Fruit fly (Drosophila melanogaster) whole organism, embryonic: ENCODE data around the gene Nasp.

Source experiments
- Antp ChIP-seq: fragments of 200-800 bp; sonication (Bioruptor generic); optimal IDR thresholded peaks from 3 replicates; lab custom pipeline; 2016; ENCODE audit warnings: missing biosample characterization, missing genetic modification characterization
- Atf6 ChIP-seq: fragments of 200-800 bp; sonication (Bioruptor generic); IDR thresholded peaks from 2 replicates; pipeline ENCODE4 v1.3.6; 2022; ENCODE audit warnings: missing biosample characterization, missing genetic modification characterization
- B-H1 ChIP-seq: fragments of 200-800 bp; sonication (Bioruptor generic); IDR thresholded peaks from 3 replicates; pipeline ENCODE4 v1.3.6; 2022; ENCODE audit warnings: missing biosample characterization, missing genetic modification characterization
- CG10431 ChIP-seq: fragments of 200-800 bp; sonication (Bioruptor generic); optimal IDR thresholded peaks from 3 replicates; lab custom pipeline; 2018; ENCODE audit warnings: missing biosample characterization, mild to moderate bottlenecking, missing genetic modification characterization
- CG10979 ChIP-seq: fragments of 200-800 bp; sonication (Bioruptor generic); optimal IDR thresholded peaks from 2 replicates; lab custom pipeline; 2018; ENCODE audit warnings: missing biosample characterization, mild to moderate bottlenecking, missing genetic modification characterization, moderate library complexity
- CG11456 ChIP-seq: fragments of 200-800 bp; sonication (Bioruptor generic); IDR thresholded peaks from 3 replicates; pipeline ENCODE4 v1.3.6; 2022; ENCODE audit warnings: missing biosample characterization, missing genetic modification characterization
- CG11695 ChIP-seq: fragments of 200-800 bp; sonication (Bioruptor generic); IDR thresholded peaks from 3 replicates; pipeline ENCODE4 v1.3.6; 2022; ENCODE audit warnings: missing biosample characterization, missing genetic modification characterization
- CG11723 ChIP-seq: fragments of 200-800 bp; sonication (Bioruptor generic); optimal IDR thresholded peaks from 2 replicates; lab custom pipeline; 2017; ENCODE audit warnings: missing biosample characterization, mild to moderate bottlenecking, missing genetic modification characterization
- CG12219 ChIP-seq: fragments of 200-800 bp; sonication (Bioruptor generic); optimal IDR thresholded peaks from 3 replicates; lab custom pipeline; 2018; ENCODE audit warnings: missing biosample characterization, mild to moderate bottlenecking, missing genetic modification characterization
- CG13123 ChIP-seq: fragments of 200-800 bp; sonication (Bioruptor generic); optimal IDR thresholded peaks from 2 replicates; lab custom pipeline; 2016; ENCODE audit warnings: missing biosample characterization, missing genetic modification characterization
- CG13424 ChIP-seq: fragments of 200-800 bp; sonication (Bioruptor generic); optimal IDR thresholded peaks from 2 replicates; lab custom pipeline; 2019; ENCODE audit warnings: missing biosample characterization, mild to moderate bottlenecking, missing genetic modification characterization, moderate library complexity
- CG14050 ChIP-seq: fragments of 200-800 bp; sonication (Bioruptor generic); IDR thresholded peaks from 3 replicates; pipeline ENCODE4 v1.3.6; 2022; ENCODE audit warnings: missing biosample characterization, missing genetic modification characterization
- CG14441 ChIP-seq: fragments of 200-800 bp; sonication (Bioruptor generic); IDR thresholded peaks from 2 replicates; pipeline ENCODE4 v1.3.6; 2022; ENCODE audit warnings: missing biosample characterization, missing genetic modification characterization
- CG15514 ChIP-seq: fragments of 200-800 bp; sonication (Bioruptor generic); optimal IDR thresholded peaks from 3 replicates; lab custom pipeline; 2017; ENCODE audit warnings: missing biosample characterization, missing genetic modification characterization, mild to moderate bottlenecking, moderate library complexity, missing genetic modification reagents
- CG16815 ChIP-seq: fragments of 200-800 bp; sonication (Bioruptor generic); optimal IDR thresholded peaks from 3 replicates; lab custom pipeline; 2017; ENCODE audit warnings: missing biosample characterization, mild to moderate bottlenecking, missing genetic modification characterization
- CG17829 ChIP-seq: fragments of 200-800 bp; optimal IDR thresholded peaks from 2 replicates; lab custom pipeline; 2019; ENCODE audit warnings: missing biosample characterization, mild to moderate bottlenecking, missing genetic modification characterization, moderate library complexity
- CG18619 ChIP-seq: fragments of 200-800 bp; sonication (Bioruptor generic); optimal IDR thresholded peaks from 3 replicates; lab custom pipeline; 2017; ENCODE audit warnings: missing biosample characterization, mild to moderate bottlenecking, missing genetic modification characterization
- CG2116 ChIP-seq: fragments of 200-800 bp; sonication (Bioruptor generic); optimal IDR thresholded peaks from 3 replicates; lab custom pipeline; 2018; ENCODE audit warnings: missing biosample characterization, mild to moderate bottlenecking, missing genetic modification characterization
- CG2678 ChIP-seq: fragments of 200-800 bp; sonication (Bioruptor generic); optimal IDR thresholded peaks from 3 replicates; lab custom pipeline; 2019; ENCODE audit warnings: missing biosample characterization, mild to moderate bottlenecking, missing genetic modification characterization, moderate library complexity
- CG33213 ChIP-seq: fragments of 200-800 bp; sonication (Bioruptor generic); optimal IDR thresholded peaks from 3 replicates; lab custom pipeline; 2016; ENCODE audit warnings: missing biosample characterization, missing genetic modification characterization
- CG33557 ChIP-seq: fragments of 200-800 bp; sonication (Bioruptor generic); optimal IDR thresholded peaks from 2 replicates; lab custom pipeline; 2019; ENCODE audit warnings: missing biosample characterization, mild to moderate bottlenecking, missing genetic modification characterization, moderate library complexity
- CG4404 ChIP-seq: fragments of 200-800 bp; sonication (Bioruptor generic); IDR thresholded peaks from 2 replicates; pipeline ENCODE4 v1.3.6; 2022; ENCODE audit warnings: missing biosample characterization, missing genetic modification characterization
- CG4424 ChIP-seq: fragments of 200-800 bp; sonication (Bioruptor generic); optimal IDR thresholded peaks from 3 replicates; lab custom pipeline; 2016; ENCODE audit warnings: missing biosample characterization, missing genetic modification characterization
- CG5245 ChIP-seq: fragments of 200-800 bp; sonication (Bioruptor generic); optimal IDR thresholded peaks from 3 replicates; lab custom pipeline; 2016; ENCODE audit warnings: missing biosample characterization, missing genetic modification characterization
- CG6254 ChIP-seq: fragments of 200-800 bp; sonication (Bioruptor generic); optimal IDR thresholded peaks from 3 replicates; lab custom pipeline; 2017; ENCODE audit warnings: mild to moderate bottlenecking, missing biosample characterization, missing genetic modification reagents, missing genetic modification characterization
- CG6854 ChIP-seq: fragments of 200-800 bp; sonication (Bioruptor generic); optimal IDR thresholded peaks from 3 replicates; lab custom pipeline; 2017; ENCODE audit warnings: missing biosample characterization, mild to moderate bottlenecking, missing genetic modification characterization
- CG7271 ChIP-seq: fragments of 200-800 bp; sonication (Bioruptor generic); optimal IDR thresholded peaks from 2 replicates; lab custom pipeline; 2018; ENCODE audit warnings: missing biosample characterization, mild to moderate bottlenecking, missing genetic modification characterization, moderate library complexity
- CG7357 ChIP-seq: fragments of 200-800 bp; sonication (Bioruptor generic); IDR thresholded peaks from 3 replicates; pipeline ENCODE4 v1.3.6; 2022; ENCODE audit warnings: missing biosample characterization, missing genetic modification characterization
- CG7372 ChIP-seq: fragments of 200-800 bp; sonication (Bioruptor generic); IDR thresholded peaks from 2 replicates; pipeline ENCODE4 v1.3.6; 2022; ENCODE audit warnings: missing biosample characterization, missing genetic modification characterization
- D19B ChIP-seq: fragments of 200-800 bp; sonication (Bioruptor generic); optimal IDR thresholded peaks from 2 replicates; lab custom pipeline; 2017; ENCODE audit warnings: missing biosample characterization, mild to moderate bottlenecking, missing genetic modification characterization
- Dad ChIP-seq: fragments of 200-800 bp; sonication (Bioruptor generic); optimal IDR thresholded peaks from 3 replicates; lab custom pipeline; 2016; ENCODE audit warnings: missing biosample characterization, missing genetic modification characterization
- E2f2 ChIP-seq: fragments of 200-800 bp; sonication (Bioruptor generic); IDR thresholded peaks from 2 replicates; pipeline ENCODE4 v1.3.6; 2022; ENCODE audit warnings: missing biosample characterization, missing genetic modification characterization
- Hr3 ChIP-seq: fragments of 200-800 bp; sonication (Bioruptor generic); optimal IDR thresholded peaks from 3 replicates; lab custom pipeline; 2016; ENCODE audit warnings: missing biosample characterization, missing genetic modification characterization
- Hr39 ChIP-seq: fragments of >200 bp; optimal IDR thresholded peaks from 2 replicates; lab custom pipeline; 2017
- Hsf ChIP-seq: fragments of 200-800 bp; sonication (Bioruptor generic); optimal IDR thresholded peaks from 3 replicates; lab custom pipeline; 2016; ENCODE audit warnings: missing biosample characterization, missing genetic modification characterization
- MBD-R2 ChIP-seq: fragments of 200-800 bp; sonication (Bioruptor generic); IDR thresholded peaks from 2 replicates; pipeline ENCODE4 v1.3.6; 2022; ENCODE audit warnings: missing biosample characterization, missing genetic modification characterization
- NK7.1 ChIP-seq: fragments of 200-800 bp; sonication (Bioruptor generic); optimal IDR thresholded peaks from 3 replicates; lab custom pipeline; 2016; ENCODE audit warnings: missing biosample characterization, missing genetic modification characterization
- Oli ChIP-seq: fragments of 200-800 bp; sonication (Bioruptor generic); optimal IDR thresholded peaks from 2 replicates; lab custom pipeline; 2018; ENCODE audit warnings: missing biosample characterization, mild to moderate bottlenecking, missing genetic modification characterization, moderate library complexity
- Rx ChIP-seq: fragments of 200-800 bp; sonication (Bioruptor generic); IDR thresholded peaks from 2 replicates; pipeline ENCODE4 v1.3.6; 2022; ENCODE audit warnings: missing biosample characterization, missing genetic modification characterization
- Spps ChIP-seq: fragments of 200-800 bp; sonication (Bioruptor generic); optimal IDR thresholded peaks from 2 replicates; lab custom pipeline; 2018; ENCODE audit warnings: missing biosample characterization, mild to moderate bottlenecking, missing genetic modification characterization
- Vsx1 ChIP-seq: fragments of 200-800 bp; sonication (Bioruptor generic); optimal IDR thresholded peaks from 2 replicates; lab custom pipeline; 2017; ENCODE audit warnings: missing biosample characterization, mild to moderate bottlenecking, missing genetic modification characterization, missing genetic modification reagents
- Xbp1 ChIP-seq: fragments of 200-800 bp; sonication (Bioruptor generic); optimal IDR thresholded peaks from 3 replicates; lab custom pipeline; 2016; ENCODE audit warnings: missing biosample characterization, mild to moderate bottlenecking, missing genetic modification characterization
- ara ChIP-seq: fragments of 200-800 bp; sonication (Bioruptor generic); IDR thresholded peaks from 2 replicates; pipeline ENCODE4 v1.3.6; 2022; ENCODE audit warnings: missing biosample characterization, missing genetic modification characterization
- az2 ChIP-seq: fragments of 200-800 bp; sonication (Bioruptor generic); optimal IDR thresholded peaks from 3 replicates; lab custom pipeline; 2016; ENCODE audit warnings: missing biosample characterization, missing genetic modification characterization
- br ChIP-seq: fragments of >200 bp; optimal IDR thresholded peaks from 2 replicates; lab custom pipeline; 2017
- eve ChIP-seq, 2 experiments: fragments of >200 bp; optimal IDR thresholded peaks; 2 replicates each; lab custom pipeline; 2017; ENCODE audit warnings: missing biosample characterization in 2 of 2, missing genetic modification characterization in 2 of 2
- oc ChIP-seq: fragments of 200-800 bp; sonication (Bioruptor generic); optimal IDR thresholded peaks from 2 replicates; lab custom pipeline; 2018; ENCODE audit warnings: missing biosample characterization, mild to moderate bottlenecking, missing genetic modification characterization, moderate library complexity
- ro ChIP-seq: fragments of 200-800 bp; sonication (Bioruptor generic); IDR thresholded peaks from 2 replicates; pipeline ENCODE4 v1.3.6; 2022; ENCODE audit warnings: missing biosample characterization, missing genetic modification characterization
- sd ChIP-seq: fragments of 200-800 bp; sonication (Bioruptor generic); optimal IDR thresholded peaks from 3 replicates; lab custom pipeline; 2018; ENCODE audit warnings: missing biosample characterization, mild to moderate bottlenecking, missing genetic modification characterization, moderate library complexity
- seq ChIP-seq: fragments of 200-800 bp; sonication (Bioruptor generic); IDR thresholded peaks from 2 replicates; pipeline ENCODE4 v1.3.6; 2022; ENCODE audit warnings: missing biosample characterization, missing genetic modification characterization
- slbo ChIP-seq: fragments of 200-800 bp; sonication (Bioruptor generic); IDR thresholded peaks from 2 replicates; pipeline ENCODE4 v1.3.6; 2022; ENCODE audit warnings: missing biosample characterization, missing genetic modification characterization
- so ChIP-seq: fragments of 200-800 bp; sonication (Bioruptor generic); IDR thresholded peaks from 3 replicates; pipeline ENCODE4 v1.3.6; 2022; ENCODE audit warnings: missing biosample characterization, missing genetic modification characterization

Gene Nasp

dm6 chr3R:8784788-8785187 is 37.2 kb downstream of the Nasp start:
- TF ChIP-seq so (GFP tag; lab: Robert Waterston, UW) (peak; percentile 37; the same call in 1 of the 3 replicates), CG4404 (GFP tag; lab: Robert Waterston, UW) (0 out of 2 replicates have a peak, but pooled peaks have one; percentile 18), ro (0 out of 2 replicates have a peak, but pooled peaks have one; percentile 23), Hsf (GFP tag; lab: Kevin White, UChicago) (peak; percentile 43), CG7271 (tag; lab: Kevin White, UChicago) (no peak), B-H1 (GFP tag; lab: Robert Waterston, UW) (peak; percentile 47; the same call in 2 of the 3 replicates), CG10431 (no peak), CG14441 (peak; percentile 68), CG4424 (no peak), eve (GFP tag; optimal IDR thresholded peaks at IDR 0.05; lab: Kevin White, UChicago) (no peak), CG2678 (no peak), Xbp1 (GFP tag; lab: Kevin White, UChicago) (peak; percentile 59), CG18619 (GFP tag; lab: Kevin White, UChicago) (peak; percentile 8), Hr3 (GFP tag; lab: Kevin White, UChicago) (peak; percentile 5), seq (peak; percentile 31; the same call in 1 of the 2 replicates), CG5245 (GFP tag; lab: Kevin White, UChicago) (no peak), br (lab: Kevin White, UChicago) (no peak), CG11723 (GFP tag; lab: Kevin White, UChicago) (no peak), CG33557 (GFP tag; lab: Kevin White, UChicago) (no peak), CG11695 (GFP tag; lab: Robert Waterston, UW) (peak; percentile 62; the same call in 2 of the 3 replicates), CG12219 (peak; percentile 48), CG7372 (peak; percentile 25; the same call in 1 of the 2 replicates), CG6254 (GFP tag; lab: Kevin White, UChicago) (no peak), CG17829 (peak; percentile 7), Hr39 (no peak), Rx (GFP tag; lab: Robert Waterston, UW) (peak; percentile 37; the same call in 1 of the 2 replicates), E2f2 (peak; percentile 31; the same call in 1 of the 2 replicates), MBD-R2 (peak; percentile 25; the same call in 1 of the 2 replicates), NK7.1 (GFP tag; lab: Kevin White, UChicago) (no peak), CG13424 (tag; lab: Kevin White, UChicago) (peak; percentile 58), Antp (GFP tag; lab: Kevin White, UChicago) (peak; percentile 30), Dad (GFP tag; lab: Kevin White, UChicago) (peak; percentile 23), CG13123 (GFP tag; lab: Kevin White, UChicago) (no peak), ara (GFP tag; lab: Robert Waterston, UW) (0 out of 2 replicates have a peak, but pooled peaks have one; percentile 27), Atf6 (peak; percentile 79), az2 (GFP tag; lab: Kevin White, UChicago) (no peak), CG7357 (0 out of 3 replicates have a peak, but pooled peaks have one; percentile 44), CG14050 (GFP tag; lab: Robert Waterston, UW) (peak; percentile 44; the same call in 1 of the 3 replicates), Spps (tag; lab: Kevin White, UChicago) (no peak), Vsx1 (GFP tag; lab: Kevin White, UChicago) (no peak), sd (tag; lab: Kevin White, UChicago) (no peak), slbo (GFP tag; lab: Robert Waterston, UW) (peak; percentile 78), CG15514 (GFP tag; lab: Kevin White, UChicago) (peak; percentile 19), oc (tag; lab: Kevin White, UChicago) (no peak), D19B (GFP tag; lab: Kevin White, UChicago) (peak; percentile 89), CG16815 (GFP tag; lab: Kevin White, UChicago) (peak; percentile 38), CG33213 (GFP tag; lab: Kevin White, UChicago) (no peak), Oli (tag; lab: Kevin White, UChicago) (peak; percentile 59), CG11456 (GFP tag; lab: Robert Waterston, UW) (peak; percentile 70; the same call in 1 of the 3 replicates), CG10979 (tag; lab: Kevin White, UChicago) (no peak), CG2116 (GFP tag; lab: Kevin White, UChicago) (peak; percentile 15), CG6854 (GFP tag; lab: Kevin White, UChicago) (no peak)
